Worm (Caenorhabditis elegans) whole organism, mixed stage, embryonic: ENCODE data around the gene F11D11.22.

Experiments
- ceh-83 ChIP-seq: fragments of 200-800 bp; sonication (Bioruptor generic); optimal IDR thresholded peaks from 2 replicates; lab custom pipeline; 2018; ENCODE audit warnings: mild to moderate bottlenecking, missing genetic modification characterization, missing compliant biosample characterization
- elt-1 ChIP-seq: sonication (generic microtip); optimal IDR thresholded peaks from 2 replicates; lab custom pipeline; 2017; ENCODE audit warnings: missing genetic modification characterization, mild to moderate bottlenecking, missing compliant biosample characterization, antibody characterized with exemption, moderate library complexity, borderline replicate concordance; ENCODE audit not compliant: insufficient read depth
- elt-3 ChIP-seq: fragments of 150-350 bp; optimal IDR thresholded peaks from 2 replicates; lab custom pipeline; 2014; ENCODE audit warnings: missing biosample characterization, missing genetic modification characterization
- flh-1 ChIP-seq: fragments of 200-800 bp; sonication (Bioruptor generic); optimal IDR thresholded peaks from 2 replicates; lab custom pipeline; 2018; ENCODE audit warnings: mild to moderate bottlenecking, missing genetic modification characterization, moderate library complexity, missing compliant biosample characterization
- lsy-2 ChIP-seq: fragments of 150-350 bp; optimal IDR thresholded peaks from 2 replicates; lab custom pipeline; 2014; ENCODE audit warnings: missing biosample characterization, missing genetic modification characterization
- mep-1 ChIP-seq: fragments of 150-350 bp; optimal IDR thresholded peaks from 2 replicates; lab custom pipeline; 2017; ENCODE audit warnings: missing biosample characterization, missing genetic modification reagents, missing genetic modification characterization, inconsistent platforms
- nhr-12 ChIP-seq: fragments of 150-350 bp; optimal IDR thresholded peaks from 2 replicates; lab custom pipeline; 2014; ENCODE audit warnings: missing biosample characterization, missing genetic modification characterization
- nhr-237 ChIP-seq: fragments of 150-350 bp; optimal IDR thresholded peaks from 2 replicates; lab custom pipeline; 2014; ENCODE audit warnings: missing biosample characterization, missing genetic modification characterization
- sem-2 ChIP-seq: fragments of 200-800 bp; sonication (Bioruptor generic); optimal IDR thresholded peaks from 2 replicates; lab custom pipeline; 2018; ENCODE audit warnings: mild to moderate bottlenecking, missing genetic modification characterization, missing compliant biosample characterization
- snpc-4 ChIP-seq: fragments of 150-350 bp; optimal IDR thresholded peaks from 2 replicates; lab custom pipeline; 2014; ENCODE audit warnings: missing biosample characterization, missing genetic modification characterization
- sptf-1 ChIP-seq: sonication (generic microtip); optimal IDR thresholded peaks from 2 replicates; lab custom pipeline; 2017; ENCODE audit warnings: mild to moderate bottlenecking, missing genetic modification characterization, moderate library complexity, missing compliant biosample characterization

DNA sequence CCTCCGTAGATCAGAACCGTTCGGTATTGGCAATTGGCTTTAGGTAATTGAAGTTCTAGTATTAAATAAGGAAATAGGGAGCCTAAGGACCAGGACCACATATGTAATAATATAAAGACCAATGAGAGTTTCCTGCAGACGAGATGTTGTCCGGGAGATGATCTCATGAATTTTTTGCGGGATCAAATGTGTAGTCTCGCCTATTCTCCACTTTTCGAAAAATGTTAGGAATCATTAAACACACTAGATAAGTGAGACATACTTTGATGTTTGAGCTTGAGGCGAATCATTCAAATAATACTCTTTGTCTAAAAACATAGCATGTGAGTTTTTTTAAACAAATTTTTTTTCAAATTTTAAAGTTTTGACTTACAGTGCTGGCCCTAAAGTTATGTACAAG lies 9.1 kb upstream of the F11D11.22 start, which contains the start of gene F11D11.6:
- no peak for TF ChIP-seq elt-1 (tag; lab: Kevin White, UChicago)
- no peak for TF ChIP-seq nhr-237 (tag; lab: Kevin White, UChicago)
- TF ChIP-seq ceh-83 (GFP tag; lab: Kevin White, UChicago) = no peak
- TF ChIP-seq snpc-4 (tag; lab: Kevin White, UChicago) = no peak
- no peak for TF ChIP-seq nhr-12 (tag; lab: Kevin White, UChicago)
- no peak for TF ChIP-seq elt-3 (tag; lab: Kevin White, UChicago)
- TF ChIP-seq sptf-1 (tag; lab: Kevin White, UChicago) = no peak
- TF ChIP-seq sem-2 (GFP tag; lab: Kevin White, UChicago) = no peak
- TF ChIP-seq lsy-2 (tag; lab: Kevin White, UChicago) = no peak
- no peak for TF ChIP-seq mep-1 (tag; lab: Kevin White, UChicago)
- TF ChIP-seq flh-1 = no peak
